Worm (Caenorhabditis elegans) whole organism, L1 larva: ENCODE measurements around the gene irld-47.

Experiments used
- C04F5.9 ChIP-seq: sonication (generic microtip); optimal IDR thresholded peaks from 2 replicates; lab custom pipeline; 2016; ENCODE audit warnings: missing genetic modification characterization, missing compliant biosample characterization
- C16A3.4 ChIP-seq: fragments of 150-350 bp; optimal IDR thresholded peaks from 2 replicates; lab custom pipeline; 2014; ENCODE audit warnings: missing biosample characterization, missing genetic modification characterization
- F16B12.6 ChIP-seq: fragments of 150-350 bp; optimal IDR thresholded peaks from 2 replicates; lab custom pipeline; 2014; ENCODE audit warnings: missing biosample characterization, missing genetic modification characterization
- aha-1 ChIP-seq: fragments of 150-350 bp; optimal IDR thresholded peaks from 2 replicates; lab custom pipeline; 2014; ENCODE audit warnings: missing biosample characterization, missing genetic modification characterization
- ceh-63 ChIP-seq: fragments of 200-800 bp; sonication (Bioruptor generic); optimal IDR thresholded peaks from 2 replicates; lab custom pipeline; 2018; ENCODE audit warnings: mild to moderate bottlenecking, missing genetic modification characterization, missing compliant biosample characterization
- ceh-82 ChIP-seq, 3 experiments: fragments of 150-350 bp in 1 of 3; sonication (generic microtip) in 2 of 3; optimal IDR thresholded peaks; 2 replicates each; lab custom pipeline; 2014 to 2017; ENCODE audit warnings: missing biosample characterization in 3 of 3, missing genetic modification characterization in 3 of 3
- ceh-88 ChIP-seq: fragments of 200-800 bp; sonication (Bioruptor generic); IDR thresholded peaks from 2 replicates; pipeline ENCODE4 v1.3.6; 2022; ENCODE audit warnings: missing genetic modification characterization, missing compliant biosample characterization
- ceh-90 ChIP-seq: sonication (generic microtip); optimal IDR thresholded peaks from 2 replicates; lab custom pipeline; 2016; ENCODE audit warnings: missing genetic modification characterization, missing compliant biosample characterization
- ces-1 ChIP-seq: fragments of 150-350 bp; optimal IDR thresholded peaks from 2 replicates; lab custom pipeline; 2014; ENCODE audit warnings: missing biosample characterization, missing genetic modification reagents, missing genetic modification characterization
- dpl-1 ChIP-seq, 3 experiments: fragments of 150-350 bp in 2 of 3; sonication (generic microtip) in 1 of 3; optimal IDR thresholded peaks; 2 replicates each; lab custom pipeline; 2014 to 2017; ENCODE audit warnings: missing biosample characterization in 3 of 3, missing genetic modification characterization in 3 of 3, missing genetic modification reagents in 3 of 3
- dsc-1 ChIP-seq: sonication (generic microtip); optimal IDR thresholded peaks from 2 replicates; lab custom pipeline; 2016; ENCODE audit warnings: mild to moderate bottlenecking, missing genetic modification characterization, missing compliant biosample characterization
- efl-1 ChIP-seq, 4 experiments: fragments of 150-350 bp; optimal IDR thresholded peaks in 3 of 4; peaks in 1 of 4; 1 replicate in 1 of 4; 2 replicates in 3 of 4; lab custom pipeline; 2014; ENCODE audit warnings: missing biosample characterization in 2 of 4, missing genetic modification characterization in 2 of 4, missing genetic modification reagents in 2 of 4
- elt-2 ChIP-seq: sonication (generic microtip); optimal IDR thresholded peaks from 2 replicates; lab custom pipeline; 2016; ENCODE audit warnings: missing genetic modification characterization, mild to moderate bottlenecking, inconsistent platforms, missing compliant biosample characterization, missing genetic modification reagents
- elt-3 ChIP-seq, 6 experiments: fragments of 150-350 bp in 1 of 6; sonication (generic microtip); optimal IDR thresholded peaks; 2 replicates each; lab custom pipeline; 2017 to 2018; ENCODE audit warnings: missing biosample characterization in 6 of 6, missing genetic modification characterization in 6 of 6, inconsistent platforms in 1 of 6
- ets-5 ChIP-seq: fragments of 200-800 bp; sonication (Bioruptor generic); IDR thresholded peaks from 2 replicates; pipeline ENCODE4 v1.3.6; 2022; ENCODE audit warnings: missing genetic modification characterization, missing compliant biosample characterization
- fkh-8 ChIP-seq: sonication (generic microtip); optimal IDR thresholded peaks from 2 replicates; lab custom pipeline; 2016; ENCODE audit warnings: mild to moderate bottlenecking, missing genetic modification characterization, missing compliant biosample characterization
- grh-1 ChIP-seq: fragments of 200-800 bp; sonication (Bioruptor generic); IDR thresholded peaks from 2 replicates; pipeline ENCODE4 v1.3.6; 2022; ENCODE audit warnings: missing genetic modification reagents, missing genetic modification characterization, missing compliant biosample characterization
- hlh-17 ChIP-seq: fragments of 200-800 bp; sonication (Bioruptor generic); optimal IDR thresholded peaks from 2 replicates; lab custom pipeline; 2018; ENCODE audit warnings: missing genetic modification characterization, mild to moderate bottlenecking, missing compliant biosample characterization, moderate library complexity, borderline replicate concordance
- hpl-2 ChIP-seq: fragments of 150-350 bp; optimal IDR thresholded peaks from 2 replicates; lab custom pipeline; 2014; ENCODE audit warnings: missing biosample characterization, missing genetic modification reagents, missing genetic modification characterization
- irx-1 ChIP-seq: sonication (generic microtip); optimal IDR thresholded peaks from 2 replicates; lab custom pipeline; 2016; ENCODE audit warnings: missing genetic modification characterization, missing compliant biosample characterization
- isw-1 ChIP-seq: fragments of 200-800 bp; sonication (Bioruptor generic); IDR thresholded peaks from 2 replicates; pipeline ENCODE4 v1.3.6; 2022; ENCODE audit warnings: missing genetic modification characterization, missing compliant biosample characterization
- lin-35 ChIP-seq, 2 experiments: fragments of 150-350 bp; optimal IDR thresholded peaks; 2 replicates each; lab custom pipeline; 2014; ENCODE audit warnings: missing biosample characterization in 2 of 2, missing genetic modification characterization in 2 of 2, missing genetic modification reagents in 2 of 2
- lir-3 ChIP-seq: sonication (generic microtip); optimal IDR thresholded peaks from 2 replicates; lab custom pipeline; 2016; ENCODE audit warnings: mild to moderate bottlenecking, missing genetic modification characterization, moderate library complexity, missing compliant biosample characterization; ENCODE audit not compliant: poor library complexity
- lsy-2 ChIP-seq, 2 experiments: fragments of 150-350 bp; optimal IDR thresholded peaks; 2 replicates each; lab custom pipeline; 2014; ENCODE audit warnings: missing biosample characterization in 2 of 2, missing genetic modification characterization in 2 of 2
- mdl-1 ChIP-seq, 2 experiments: fragments of 150-350 bp; optimal IDR thresholded peaks; 2 replicates each; lab custom pipeline; 2014 to 2017; ENCODE audit warnings: missing biosample characterization in 2 of 2, missing genetic modification characterization in 2 of 2, inconsistent platforms in 1 of 2
- mef-2 ChIP-seq: fragments of 150-350 bp; optimal IDR thresholded peaks from 2 replicates; lab custom pipeline; 2014; ENCODE audit warnings: missing biosample characterization, missing genetic modification characterization
- mep-1 ChIP-seq: fragments of 150-350 bp; optimal IDR thresholded peaks from 2 replicates; lab custom pipeline; 2014; ENCODE audit warnings: missing biosample characterization, missing genetic modification characterization
- nhr-11 ChIP-seq: fragments of 150-350 bp; optimal IDR thresholded peaks from 2 replicates; lab custom pipeline; 2014; ENCODE audit warnings: missing biosample characterization, missing genetic modification characterization
- nhr-12 ChIP-seq: sonication (generic microtip); optimal IDR thresholded peaks from 2 replicates; lab custom pipeline; 2017; ENCODE audit warnings: missing biosample characterization, missing genetic modification characterization
- nhr-19 ChIP-seq: fragments of 200-800 bp; sonication (Bioruptor generic); conservative IDR thresholded peaks from 2 replicates; pipeline ENCODE4 v1.3.6; 2022; ENCODE audit warnings: missing genetic modification characterization, missing compliant biosample characterization
- nhr-20 ChIP-seq: sonication (generic microtip); optimal IDR thresholded peaks from 2 replicates; lab custom pipeline; 2016; ENCODE audit warnings: mild to moderate bottlenecking, missing genetic modification characterization, missing compliant biosample characterization
- nhr-237 ChIP-seq: fragments of 150-350 bp; optimal IDR thresholded peaks from 2 replicates; lab custom pipeline; 2014; ENCODE audit warnings: missing biosample characterization, missing genetic modification characterization
- nhr-71 ChIP-seq: sonication (generic microtip); optimal IDR thresholded peaks from 2 replicates; lab custom pipeline; 2016; ENCODE audit warnings: mild to moderate bottlenecking, missing genetic modification characterization, moderate library complexity, missing compliant biosample characterization
- nhr-76 ChIP-seq: sonication (generic microtip); optimal IDR thresholded peaks from 2 replicates; lab custom pipeline; 2017; ENCODE audit warnings: missing biosample characterization, missing genetic modification characterization
- nhr-85 ChIP-seq: sonication (generic microtip); peaks from one replicate; lab custom pipeline; 2016; ENCODE audit warnings: missing genetic modification characterization, inconsistent platforms, missing compliant biosample characterization
- nhr-90 ChIP-seq: sonication (generic microtip); optimal IDR thresholded peaks from 2 replicates; lab custom pipeline; 2016; ENCODE audit warnings: mild to moderate bottlenecking, missing genetic modification characterization, missing compliant biosample characterization; ENCODE audit not compliant: poor library complexity
- pax-3 ChIP-seq: fragments of 200-800 bp; sonication (Bioruptor generic); optimal IDR thresholded peaks from 2 replicates; lab custom pipeline; 2018; ENCODE audit warnings: mild to moderate bottlenecking, missing genetic modification characterization, moderate library complexity, missing compliant biosample characterization
- sptf-1 ChIP-seq: fragments of 150-350 bp; optimal IDR thresholded peaks from 2 replicates; lab custom pipeline; 2014; ENCODE audit warnings: missing biosample characterization, missing genetic modification characterization
- vab-15 ChIP-seq: sonication (generic microtip); optimal IDR thresholded peaks from 2 replicates; lab custom pipeline; 2017; ENCODE audit warnings: missing genotype, mild to moderate bottlenecking, missing genetic modification characterization, missing compliant biosample characterization
- xbp-1 ChIP-seq: sonication (generic microtip); optimal IDR thresholded peaks from 2 replicates; lab custom pipeline; 2016; ENCODE audit warnings: missing genetic modification characterization, missing compliant biosample characterization
- zag-1 ChIP-seq: fragments of 150-350 bp; optimal IDR thresholded peaks from 2 replicates; lab custom pipeline; 2014; ENCODE audit warnings: missing biosample characterization, missing genetic modification characterization
- zip-4 ChIP-seq: fragments of 200-800 bp; sonication (Bioruptor generic); optimal IDR thresholded peaks from 2 replicates; lab custom pipeline; 2018; ENCODE audit warnings: mild to moderate bottlenecking, missing genetic modification characterization, moderate library complexity, missing compliant biosample characterization
- ztf-11 ChIP-seq, 2 experiments: sonication (generic microtip); optimal IDR thresholded peaks; 2 replicates each; lab custom pipeline; 2016 to 2017; ENCODE audit warnings: missing genetic modification characterization in 2 of 2, missing biosample characterization in 1 of 2, missing compliant biosample characterization in 1 of 2

The irld-47 gene

DNA sequence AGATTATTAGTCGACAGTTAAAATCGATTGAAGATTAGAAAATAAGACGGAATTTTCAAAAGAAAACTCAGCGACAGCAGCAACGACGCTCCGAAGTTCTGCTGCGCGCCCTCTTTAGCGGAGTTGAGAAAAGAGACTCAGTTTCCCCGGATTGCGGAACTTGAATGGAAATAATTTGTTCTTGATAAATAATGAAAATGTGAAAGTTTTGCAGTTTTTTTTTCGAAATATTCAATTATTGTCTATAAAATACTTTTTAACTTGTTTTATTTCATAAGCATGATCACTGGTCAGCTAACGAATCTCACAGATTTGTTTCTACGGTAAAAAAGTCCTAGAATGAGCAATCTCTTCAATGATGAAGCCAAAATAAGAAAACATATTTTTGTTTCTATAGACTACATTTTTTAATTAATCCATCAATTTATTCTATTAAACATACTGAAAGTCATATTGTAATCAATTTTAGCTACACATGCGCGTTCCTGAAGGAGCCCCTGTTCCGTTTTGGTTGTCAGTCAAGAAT, 35.2 kb upstream of the irld-47 start, which contains the start of the genes cec-3 and T09A5.15 (continued):
- peak; percentile 48 for TF ChIP-seq mep-1 (tag; lab: Kevin White, UChicago)
- no peak for TF ChIP-seq hlh-17 (GFP tag; lab: Kevin White, UChicago)
- TF ChIP-seq nhr-71 (tag; lab: Kevin White, UChicago), result peak; percentile 77
- TF ChIP-seq mef-2 (tag; lab: Kevin White, UChicago), result no peak
- no peak for TF ChIP-seq nhr-237
- peak in 2 of 3 experiments; percentile 20 to 33 for TF ChIP-seq ceh-82 (tag; optimal IDR thresholded peaks at IDR 0.05; lab: Kevin White, UChicago)
- TF ChIP-seq nhr-90 (tag; lab: Kevin White, UChicago), result peak; percentile 65
- no peak for TF ChIP-seq mdl-1 (tag; optimal IDR thresholded peaks at IDR 0.05; lab: Kevin White, UChicago)
- TF ChIP-seq zip-4 (GFP tag; lab: Kevin White, UChicago), result no peak
- TF ChIP-seq pax-3 (tag; lab: Kevin White, UChicago), result peak; percentile 56
- TF ChIP-seq lsy-2 (tag; optimal IDR thresholded peaks at IDR 0.05; lab: Kevin White, UChicago), result peak; percentile 54 to 83
- peak; percentile 40 for TF ChIP-seq isw-1 (GFP tag; lab: Robert Waterston, UW)
- no peak for TF ChIP-seq ceh-63
- TF ChIP-seq ceh-90, result no peak
- TF ChIP-seq lin-35 (GFP tag; optimal IDR thresholded peaks at IDR 0.05; lab: Kevin White, UChicago), result peak; percentile 40 to 71
- TF ChIP-seq lir-3 (tag; lab: Kevin White, UChicago), result peak; percentile 55
- TF ChIP-seq zag-1 (tag; lab: Kevin White, UChicago), result no peak
- TF ChIP-seq hpl-2 (GFP tag; lab: Kevin White, UChicago), result no peak
- TF ChIP-seq C16A3.4 (tag; lab: Kevin White, UChicago), result peak; percentile 66
- TF ChIP-seq nhr-85, result peak; percentile 40
- peak; percentile 61 for TF ChIP-seq nhr-20
- TF ChIP-seq nhr-11 (tag; lab: Kevin White, UChicago), result no peak
- peak in 1 of 2 experiments; percentile 63 for TF ChIP-seq ztf-11 (tag; optimal IDR thresholded peaks at IDR 0.05; lab: Kevin White, UChicago)
- TF ChIP-seq ets-5 (GFP tag; lab: Robert Waterston, UW), result no peak
- TF ChIP-seq grh-1 (GFP tag; lab: Robert Waterston, UW), result no peak
- peak; percentile 54 to 65 for TF ChIP-seq efl-1 (optimal IDR thresholded peaks at IDR 0.05; lab: Kevin White, UChicago)
- peak; percentile 53 to 96 for TF ChIP-seq efl-1 (GFP tag; optimal IDR thresholded peaks at IDR 0.05 in 1 of 2; lab: Kevin White, UChicago)
- peak; percentile 56 for TF ChIP-seq xbp-1
- TF ChIP-seq elt-3 (tag; optimal IDR thresholded peaks at IDR 0.05; lab: Kevin White, UChicago), result no peak
- TF ChIP-seq nhr-19 (GFP tag; lab: Robert Waterston, UW), result 0 out of 2 replicates have a peak, but pooled peaks have one; percentile 14
- TF ChIP-seq dsc-1 (tag; lab: Kevin White, UChicago), result peak; percentile 47
- peak; percentile 51 for TF ChIP-seq fkh-8 (tag; lab: Kevin White, UChicago)
- peak; percentile 48; the same call in 1 of the 2 replicates for TF ChIP-seq ceh-88 (GFP tag; lab: Robert Waterston, UW)
- peak; percentile 18 for TF ChIP-seq F16B12.6 (tag; lab: Kevin White, UChicago)
- no peak for TF ChIP-seq vab-15
- TF ChIP-seq irx-1 (tag; lab: Kevin White, UChicago), result peak; percentile 8
- TF ChIP-seq dpl-1 (GFP tag; optimal IDR thresholded peaks at IDR 0.05; lab: Kevin White, UChicago), result peak; percentile 43 to 68 (median 57)
- no peak for TF ChIP-seq nhr-76 (tag; lab: Kevin White, UChicago)
- TF ChIP-seq ces-1, result no peak
- no peak for TF ChIP-seq sptf-1 (tag; lab: Kevin White, UChicago)
- TF ChIP-seq nhr-12 (tag; lab: Kevin White, UChicago), result no peak
- TF ChIP-seq aha-1 (tag; lab: Kevin White, UChicago), result no peak

DNA sequence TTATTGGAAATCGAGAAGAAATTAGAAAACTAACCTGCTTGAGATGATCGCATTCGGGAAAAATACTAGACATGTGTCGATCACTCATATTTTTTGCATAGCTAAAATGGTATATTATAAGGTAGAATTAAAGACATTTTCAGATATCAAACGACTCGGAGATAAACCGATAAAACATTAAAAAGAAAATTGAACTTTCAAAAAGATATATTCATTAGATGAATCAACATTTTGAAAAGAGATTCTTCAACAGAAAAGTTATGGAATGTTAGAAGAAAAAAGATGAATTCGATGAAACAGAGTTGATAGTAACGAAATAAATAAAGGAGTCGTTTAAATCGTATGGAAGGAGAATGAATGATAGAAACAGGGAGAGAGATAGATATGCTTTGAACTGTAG, 33.3 kb upstream of the irld-47 start, which contains the start of gene mdmh-35:
mdmh-35 (minus strand) TSS at position 101 of the 400 bp plus-strand sequence.
- TF ChIP-seq elt-2 (tag; lab: Kevin White, UChicago), result no peak
- no peak for TF ChIP-seq C04F5.9 (tag; lab: Kevin White, UChicago)
- TF ChIP-seq hpl-2 (GFP tag; lab: Kevin White, UChicago), result no peak
- no peak for TF ChIP-seq ets-5 (GFP tag; lab: Robert Waterston, UW)
- TF ChIP-seq nhr-12 (tag; lab: Kevin White, UChicago), result no peak
- TF ChIP-seq vab-15, result no peak
- TF ChIP-seq, all 84 proteins: peak for 0
